Worm (Caenorhabditis elegans): ENCODE measurements around the gene ctsa-1.1.

DNA sequence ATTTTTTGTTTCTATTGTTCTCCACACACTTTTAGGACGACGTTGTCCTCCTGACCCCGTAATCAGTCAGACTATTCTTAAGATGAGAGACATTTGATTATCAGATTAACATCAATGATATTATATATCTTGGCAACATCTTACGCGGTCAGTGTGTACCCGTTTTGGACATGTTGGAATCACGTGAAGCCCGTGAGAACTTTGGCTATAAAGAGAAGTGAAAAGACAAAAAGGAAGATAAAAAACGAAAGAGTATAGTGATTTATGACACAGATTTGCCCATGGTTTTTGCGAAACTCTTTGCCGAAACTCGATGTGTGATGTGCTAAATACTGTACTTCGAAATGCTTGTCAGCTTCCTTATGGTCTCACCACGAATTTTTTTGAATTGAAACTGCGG, 7.8 kb downstream of the ctsa-1.1 start:
- no peak for TF ChIP-seq nhr-12 (tag; optimal IDR thresholded peaks at IDR 0.05)
- no peak for TF ChIP-seq flh-1 (GFP tag; optimal IDR thresholded peaks at IDR 0.05)
- no peak for TF ChIP-seq drap-1 (GFP tag; optimal IDR thresholded peaks at IDR 0.05)
- no peak for TF ChIP-seq unc-62 (GFP tag; optimal IDR thresholded peaks at IDR 0.05)
- TF ChIP-seq nhr-76 (tag; optimal IDR thresholded peaks at IDR 0.05) = no peak
- TF ChIP-seq lin-13 (tag; optimal IDR thresholded peaks at IDR 0.05) = no peak
- TF ChIP-seq snpc-4 (tag; optimal IDR thresholded peaks at IDR 0.05) = no peak

All from whole organism, mixed stage, embryonic.